Fruit fly (Drosophila melanogaster): Measurements from ENCODE around the gene Tomosyn.

Gene Tomosyn

dm6 chrX:12653574-12653973 lies 22.2 kb downstream of the Tomosyn start, which contains the start of gene CkIalpha (continued):
- TF ChIP-seq fru (GFP tag; optimal IDR thresholded peaks at IDR 0.05) (peak; percentile 64), jim (GFP tag; optimal IDR thresholded peaks at IDR 0.05) (peak; percentile 11), brk (GFP tag; optimal IDR thresholded peaks at IDR 0.05) (peak; percentile 41)

DNA sequence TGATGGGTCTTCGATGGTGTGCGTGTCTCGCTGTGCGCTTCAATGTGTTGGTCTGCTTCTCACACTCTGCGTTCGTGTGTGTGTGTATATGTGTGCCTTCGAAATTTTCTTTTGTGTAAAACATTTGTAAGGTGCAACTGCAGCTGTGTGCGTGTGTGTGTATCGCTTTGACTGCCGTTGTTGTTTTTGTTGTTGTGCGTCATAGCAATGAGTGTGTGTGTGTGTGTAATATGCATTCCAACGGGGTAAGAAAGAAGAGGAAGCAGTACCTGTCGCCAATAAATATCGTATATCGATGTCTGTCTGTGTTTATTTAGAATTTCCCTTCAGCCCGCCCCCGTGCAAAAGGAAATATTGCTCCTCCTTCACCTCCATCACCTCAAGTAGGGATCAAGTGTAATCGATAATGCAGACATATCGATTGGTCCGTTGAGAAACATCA lies 22.9 kb downstream of the Tomosyn start:
- TF ChIP-seq Hr83 (GFP tag; optimal IDR thresholded peaks at IDR 0.05; ENCODE audit: poor library complexity, severe bottlenecking) (peak; percentile 52), Vsx2 (GFP tag; optimal IDR thresholded peaks at IDR 0.05; ENCODE audit: partially characterized antibody) (no peak), Myc (optimal IDR thresholded peaks at IDR 0.05) (no peak), Sp1 (GFP tag; optimal IDR thresholded peaks at IDR 0.05) (peak; percentile 6), OdsH (GFP tag; optimal IDR thresholded peaks at IDR 0.05) (peak; percentile 2), brk (GFP tag; optimal IDR thresholded peaks at IDR 0.05) (no peak), jim (GFP tag; optimal IDR thresholded peaks at IDR 0.05) (no peak), psq (GFP tag; optimal IDR thresholded peaks at IDR 0.05) (peak; percentile 66), CG9705 (GFP tag; optimal IDR thresholded peaks at IDR 0.05) (no peak), CG32264 (GFP tag; optimal IDR thresholded peaks at IDR 0.05) (no peak), dmrt93B (GFP tag; optimal IDR thresholded peaks at IDR 0.05) (no peak), fru (GFP tag; optimal IDR thresholded peaks at IDR 0.05) (no peak), Rel (GFP tag; optimal IDR thresholded peaks at IDR 0.05) (peak; percentile 2), Rel (tag; optimal IDR thresholded peaks at IDR 0.05) (peak; percentile 56), h (GFP tag; optimal IDR thresholded peaks at IDR 0.05) (peak; percentile 11), Abd-B (GFP tag; optimal IDR thresholded peaks at IDR 0.05) (no peak), sage (GFP tag; optimal IDR thresholded peaks at IDR 0.05) (no peak), ey (GFP tag; optimal IDR thresholded peaks at IDR 0.05) (no peak), Dif (GFP tag; optimal IDR thresholded peaks at IDR 0.05; ENCODE audit: partially characterized antibody) (no peak), N (GFP tag; optimal IDR thresholded peaks at IDR 0.05) (peak; percentile 91), tai (GFP tag; optimal IDR thresholded peaks at IDR 0.05) (no peak), Jra (GFP tag; optimal IDR thresholded peaks at IDR 0.05) (peak; percentile 88), foxo (GFP tag; optimal IDR thresholded peaks at IDR 0.05) (peak in 1 of 2 experiments; percentile 22), usp (GFP tag; optimal IDR thresholded peaks at IDR 0.05) (no peak), rgr (GFP tag; optimal IDR thresholded peaks at IDR 0.05) (peak; percentile 49), CrebA (GFP tag; optimal IDR thresholded peaks at IDR 0.05; ENCODE audit: borderline replicate concordance) (no peak), pan (optimal IDR thresholded peaks at IDR 0.05) (no peak), woc (GFP tag; optimal IDR thresholded peaks at IDR 0.05) (peak; percentile 31), HLH106 (tag; optimal IDR thresholded peaks at IDR 0.05) (no peak), dl (GFP tag; optimal IDR thresholded peaks at IDR 0.05; ENCODE audit: insufficient read depth in 1 of 2, partially characterized antibody in 2 of 2) (peak in 1 of 2 experiments; percentile 11), Dfd (GFP tag; optimal IDR thresholded peaks at IDR 0.05) (no peak), lola (GFP tag; optimal IDR thresholded peaks at IDR 0.05) (no peak), br (GFP tag; optimal IDR thresholded peaks at IDR 0.05) (peak; percentile 15), sv (GFP tag; optimal IDR thresholded peaks at IDR 0.05) (no peak), Hr78 (GFP tag; optimal IDR thresholded peaks at IDR 0.05) (peak; percentile 20), Mio (GFP tag; optimal IDR thresholded peaks at IDR 0.05) (no peak), dsf (GFP tag; optimal IDR thresholded peaks at IDR 0.05; ENCODE audit: borderline replicate concordance) (no peak), GATAd (GFP tag; optimal IDR thresholded peaks at IDR 0.05) (no peak), Hnf4 (GFP tag; optimal IDR thresholded peaks at IDR 0.05) (peak; percentile 31)

DNA sequence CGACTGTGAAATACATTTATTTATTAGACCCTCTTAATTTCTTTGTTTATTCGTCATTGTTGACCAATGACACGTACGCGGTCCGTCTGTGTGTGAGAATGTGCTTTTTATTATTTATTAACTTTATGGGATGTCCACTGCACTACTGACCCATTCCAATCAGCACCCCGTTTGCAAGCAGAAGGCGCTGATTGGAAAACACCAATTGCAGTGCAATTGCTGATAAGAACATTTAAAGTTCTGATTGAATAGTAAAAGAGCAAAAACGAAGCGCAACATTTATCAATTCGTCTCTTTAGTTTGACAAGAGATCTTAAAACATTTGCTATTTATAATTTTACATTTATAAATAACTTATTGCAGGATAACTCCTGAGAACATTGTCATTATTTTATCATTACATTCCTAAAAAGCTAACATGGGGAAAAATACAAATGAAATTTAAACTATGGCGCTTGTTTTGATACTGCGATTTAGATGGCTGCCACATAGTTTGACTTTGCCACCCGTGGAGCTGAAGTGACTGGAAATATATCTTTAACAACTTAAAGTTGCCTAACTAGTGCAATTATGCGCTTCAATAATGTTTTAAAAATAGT lies 27.1 kb downstream of the Tomosyn start:
- TF ChIP-seq Hr78 (GFP tag; optimal IDR thresholded peaks at IDR 0.05) (no peak), rgr (GFP tag; optimal IDR thresholded peaks at IDR 0.05) (no peak), Rel (GFP tag; optimal IDR thresholded peaks at IDR 0.05) (no peak), Rel (tag; optimal IDR thresholded peaks at IDR 0.05) (peak; percentile 4), Sp1 (GFP tag; optimal IDR thresholded peaks at IDR 0.05) (no peak), Vsx2 (GFP tag; optimal IDR thresholded peaks at IDR 0.05; ENCODE audit: partially characterized antibody) (no peak), foxo (GFP tag; optimal IDR thresholded peaks at IDR 0.05) (no peak), brk (GFP tag; optimal IDR thresholded peaks at IDR 0.05) (peak; percentile 12), Myc (optimal IDR thresholded peaks at IDR 0.05) (no peak), CrebA (GFP tag; optimal IDR thresholded peaks at IDR 0.05; ENCODE audit: borderline replicate concordance) (peak; percentile 18)
